Worm (Caenorhabditis elegans) whole organism, L4/young adult: ENCODE measurements around the gene ZK822.9.

Experiments
- dao-5 ChIP-seq: sonication (generic microtip); optimal IDR thresholded peaks from 2 replicates; lab custom pipeline; 2016; ENCODE audit warnings: missing genotype, missing genetic modification characterization, moderate library complexity, missing compliant biosample characterization
- him-1 ChIP-seq: sonication (generic microtip); optimal IDR thresholded peaks from 2 replicates; lab custom pipeline; 2016; ENCODE audit warnings: missing genotype, missing genetic modification reagents, missing genetic modification characterization, missing compliant biosample characterization

DNA sequence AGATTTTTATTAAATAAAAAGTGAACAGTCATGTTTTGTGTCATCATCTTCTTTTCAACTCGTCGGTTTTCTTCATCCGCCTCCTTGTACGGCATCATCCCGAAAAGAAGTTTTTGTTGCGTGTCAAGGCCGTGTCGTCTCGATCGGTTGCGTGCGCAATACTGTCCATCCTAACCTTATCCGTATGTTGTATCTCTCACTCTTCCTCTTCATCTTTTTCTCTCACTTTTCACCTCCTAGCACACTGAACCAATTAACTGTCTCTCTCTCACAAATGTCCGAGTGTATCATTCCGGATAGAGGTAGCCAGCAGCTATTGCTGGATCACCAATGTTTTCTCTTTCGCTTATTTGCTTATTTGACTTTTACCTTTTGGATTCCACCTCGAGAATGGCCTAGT lies 32.3 kb upstream of the ZK822.9 start:
- TF ChIP-seq him-1 (tag; lab: Kevin White, UChicago) (no peak), dao-5 (tag; lab: Kevin White, UChicago) (no peak)
